Worm (Caenorhabditis elegans) whole organism, late embryonic: ENCODE data around the gene nhr-210.

Experiments used
- K02D7.2 ChIP-seq: sonication (generic microtip); optimal IDR thresholded peaks from 2 replicates; lab custom pipeline; 2017; ENCODE audit warnings: mild to moderate bottlenecking, missing genetic modification characterization, missing compliant biosample characterization
- K09A11.1 ChIP-seq: sonication (generic microtip); optimal IDR thresholded peaks from 2 replicates; lab custom pipeline; 2017; ENCODE audit warnings: antibody characterized with exemption, mild to moderate bottlenecking, missing genetic modification characterization, missing compliant biosample characterization; ENCODE audit not compliant: insufficient read depth
- ceh-14 ChIP-seq: sonication (generic microtip); optimal IDR thresholded peaks from 2 replicates; lab custom pipeline; 2016; ENCODE audit warnings: missing genotype, missing genetic modification characterization, missing compliant biosample characterization
- ceh-19 ChIP-seq: fragments of 200-800 bp; sonication (Bioruptor generic); optimal IDR thresholded peaks from 2 replicates; lab custom pipeline; 2018; ENCODE audit warnings: mild to moderate bottlenecking, missing genetic modification characterization, missing compliant biosample characterization
- ceh-2 ChIP-seq: sonication (generic microtip); optimal IDR thresholded peaks from 2 replicates; lab custom pipeline; 2016; ENCODE audit warnings: missing genotype, missing genetic modification characterization, missing compliant biosample characterization
- ceh-22 ChIP-seq: sonication (generic microtip); optimal IDR thresholded peaks from 2 replicates; lab custom pipeline; 2017; ENCODE audit warnings: missing biosample characterization, missing genetic modification characterization
- ceh-24 ChIP-seq: sonication (generic microtip); optimal IDR thresholded peaks from 2 replicates; lab custom pipeline; 2016; ENCODE audit warnings: mild to moderate bottlenecking, missing genetic modification characterization, missing compliant biosample characterization
- ceh-30 ChIP-seq: fragments of 150-350 bp; optimal IDR thresholded peaks from 2 replicates; lab custom pipeline; 2014; ENCODE audit warnings: missing biosample characterization, missing genetic modification characterization
- ceh-31 ChIP-seq: sonication (generic microtip); optimal IDR thresholded peaks from 2 replicates; lab custom pipeline; 2016; ENCODE audit warnings: missing genetic modification characterization, missing compliant biosample characterization
- ceh-34 ChIP-seq: sonication (generic microtip); optimal IDR thresholded peaks from 2 replicates; lab custom pipeline; 2016; ENCODE audit warnings: mild to moderate bottlenecking, missing genetic modification characterization, missing compliant biosample characterization
- che-1 ChIP-seq: sonication (generic microtip); optimal IDR thresholded peaks from 2 replicates; lab custom pipeline; 2016; ENCODE audit warnings: mild to moderate bottlenecking, missing genetic modification characterization, missing compliant biosample characterization
- dmd-4 ChIP-seq: sonication (generic microtip); optimal IDR thresholded peaks from 2 replicates; lab custom pipeline; 2016; ENCODE audit warnings: borderline replicate concordance, missing genetic modification characterization, missing compliant biosample characterization
- elt-2 ChIP-seq: sonication (generic microtip); optimal IDR thresholded peaks from 2 replicates; lab custom pipeline; 2016; ENCODE audit warnings: missing genetic modification reagents, missing genetic modification characterization, missing compliant biosample characterization
- ets-4 ChIP-seq: sonication (generic microtip); optimal IDR thresholded peaks from 2 replicates; lab custom pipeline; 2016; ENCODE audit warnings: missing genetic modification characterization, missing compliant biosample characterization
- eyg-1 ChIP-seq: sonication (generic microtip); optimal IDR thresholded peaks from 2 replicates; lab custom pipeline; 2016; ENCODE audit warnings: missing genotype, missing genetic modification characterization, missing compliant biosample characterization
- fax-1 ChIP-seq: sonication (generic microtip); optimal IDR thresholded peaks from 2 replicates; lab custom pipeline; 2016; ENCODE audit warnings: missing genotype, missing genetic modification characterization, missing compliant biosample characterization
- fkh-10 ChIP-seq: fragments of 150-350 bp; optimal IDR thresholded peaks from 2 replicates; lab custom pipeline; 2014; ENCODE audit warnings: missing biosample characterization, missing genetic modification reagents, missing genetic modification characterization
- fkh-6 ChIP-seq: sonication (generic microtip); optimal IDR thresholded peaks from 2 replicates; lab custom pipeline; 2016; ENCODE audit warnings: missing genetic modification characterization, missing compliant biosample characterization
- hlh-13 ChIP-seq: fragments of 200-800 bp; sonication (Bioruptor generic); optimal IDR thresholded peaks from 2 replicates; lab custom pipeline; 2018; ENCODE audit warnings: mild to moderate bottlenecking, missing genetic modification characterization, missing compliant biosample characterization
- hlh-15 ChIP-seq: sonication (generic microtip); optimal IDR thresholded peaks from 2 replicates; lab custom pipeline; 2016; ENCODE audit warnings: missing genetic modification characterization, missing compliant biosample characterization
- hlh-6 ChIP-seq: sonication (generic microtip); optimal IDR thresholded peaks from 2 replicates; lab custom pipeline; 2016; ENCODE audit warnings: missing genotype, missing genetic modification characterization, missing compliant biosample characterization
- lim-6 ChIP-seq: sonication (generic microtip); optimal IDR thresholded peaks from 2 replicates; lab custom pipeline; 2016; ENCODE audit warnings: missing genetic modification characterization, missing compliant biosample characterization
- nfya-1 ChIP-seq: sonication (generic microtip); optimal IDR thresholded peaks from 2 replicates; lab custom pipeline; 2017; ENCODE audit warnings: missing genetic modification characterization, mild to moderate bottlenecking, missing compliant biosample characterization, antibody characterized with exemption, moderate library complexity
- nhr-232 ChIP-seq: sonication (generic microtip); optimal IDR thresholded peaks from 2 replicates; lab custom pipeline; 2016; ENCODE audit warnings: missing genetic modification characterization, missing compliant biosample characterization
- npax-4 ChIP-seq: sonication (generic microtip); optimal IDR thresholded peaks from 2 replicates; lab custom pipeline; 2016; ENCODE audit warnings: missing genetic modification characterization, missing compliant biosample characterization
- pag-3 ChIP-seq: sonication (generic microtip); optimal IDR thresholded peaks from 2 replicates; lab custom pipeline; 2016; ENCODE audit warnings: missing compliant biosample characterization, missing genetic modification characterization, borderline replicate concordance
- pat-9 ChIP-seq: fragments of 200-800 bp; sonication (Bioruptor generic); optimal IDR thresholded peaks from 2 replicates; lab custom pipeline; 2018; ENCODE audit warnings: mild to moderate bottlenecking, missing genetic modification characterization, moderate library complexity, missing compliant biosample characterization
- pax-1 ChIP-seq: fragments of 150-350 bp; optimal IDR thresholded peaks from 2 replicates; lab custom pipeline; 2014; ENCODE audit warnings: missing biosample characterization, missing genetic modification characterization
- pqm-1 ChIP-seq: sonication (generic microtip); optimal IDR thresholded peaks from 2 replicates; lab custom pipeline; 2016; ENCODE audit warnings: missing genetic modification characterization, missing compliant biosample characterization
- ref-2 ChIP-seq: sonication (generic microtip); optimal IDR thresholded peaks from 2 replicates; lab custom pipeline; 2016; ENCODE audit warnings: missing genetic modification characterization, missing compliant biosample characterization
- sox-2 ChIP-seq: fragments of 200-800 bp; sonication (Bioruptor generic); IDR thresholded peaks from 2 replicates; pipeline ENCODE4 v1.3.6; 2022; ENCODE audit warnings: missing genetic modification reagents, missing genetic modification characterization, missing compliant biosample characterization
- sox-4 ChIP-seq: sonication (generic microtip); optimal IDR thresholded peaks from 2 replicates; lab custom pipeline; 2017; ENCODE audit warnings: mild to moderate bottlenecking, missing genetic modification characterization, inconsistent platforms, missing compliant biosample characterization
- tbx-2 ChIP-seq: sonication (generic microtip); optimal IDR thresholded peaks from 2 replicates; lab custom pipeline; 2016; ENCODE audit warnings: missing genetic modification characterization, missing compliant biosample characterization
- tbx-7 ChIP-seq: sonication (generic microtip); optimal IDR thresholded peaks from 2 replicates; lab custom pipeline; 2016; ENCODE audit warnings: missing genotype, missing genetic modification characterization, missing compliant biosample characterization
- unc-42 ChIP-seq: sonication (generic microtip); optimal IDR thresholded peaks from 2 replicates; lab custom pipeline; 2016; ENCODE audit warnings: missing genotype, missing genetic modification characterization, missing compliant biosample characterization
- unc-55 ChIP-seq: sonication (generic microtip); optimal IDR thresholded peaks from 2 replicates; lab custom pipeline; 2017; ENCODE audit warnings: missing biosample characterization, missing genetic modification reagents, missing genetic modification characterization
- unc-86 ChIP-seq: sonication (generic microtip); optimal IDR thresholded peaks from 2 replicates; lab custom pipeline; 2016; ENCODE audit warnings: missing genetic modification characterization, missing compliant biosample characterization
- zip-5 ChIP-seq: sonication (generic microtip); optimal IDR thresholded peaks from 2 replicates; lab custom pipeline; 2016; ENCODE audit warnings: missing genetic modification characterization, missing compliant biosample characterization
- ztf-16 ChIP-seq: sonication (generic microtip); optimal IDR thresholded peaks from 2 replicates; lab custom pipeline; 2017; ENCODE audit warnings: missing genetic modification characterization, missing compliant biosample characterization

Gene nhr-210

DNA sequence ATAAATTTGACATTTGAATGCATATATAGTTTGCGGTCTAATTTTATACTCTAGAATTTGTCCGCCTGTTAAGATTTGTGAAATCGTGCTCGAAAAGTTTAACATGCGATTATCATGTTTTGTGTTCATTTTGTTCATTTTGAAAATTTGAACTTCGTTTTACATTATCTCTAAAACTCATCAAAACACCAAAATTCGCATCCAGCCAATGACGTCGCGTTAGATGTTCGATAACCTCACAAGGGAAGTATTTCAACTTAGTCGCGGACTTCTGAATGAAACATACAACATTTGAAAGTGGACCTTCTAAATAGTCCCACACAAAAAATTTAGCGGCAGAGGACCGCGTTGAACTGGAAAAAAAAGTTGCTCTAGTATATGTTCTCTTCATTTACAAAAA, 22.1 kb upstream of the nhr-210 start:
- TF ChIP-seq hlh-6 (no peak), pag-3 (tag; lab: Kevin White, UChicago) (no peak), ceh-19 (GFP tag; lab: Kevin White, UChicago) (no peak), hlh-15 (no peak), fkh-10 (GFP tag; lab: Kevin White, UChicago) (no peak), lim-6 (tag; lab: Kevin White, UChicago) (no peak), ets-4 (no peak), fkh-6 (no peak), ceh-2 (tag; lab: Kevin White, UChicago) (no peak), pqm-1 (tag; lab: Kevin White, UChicago) (no peak), ceh-14 (no peak), hlh-13 (GFP tag; lab: Kevin White, UChicago) (no peak)

DNA sequence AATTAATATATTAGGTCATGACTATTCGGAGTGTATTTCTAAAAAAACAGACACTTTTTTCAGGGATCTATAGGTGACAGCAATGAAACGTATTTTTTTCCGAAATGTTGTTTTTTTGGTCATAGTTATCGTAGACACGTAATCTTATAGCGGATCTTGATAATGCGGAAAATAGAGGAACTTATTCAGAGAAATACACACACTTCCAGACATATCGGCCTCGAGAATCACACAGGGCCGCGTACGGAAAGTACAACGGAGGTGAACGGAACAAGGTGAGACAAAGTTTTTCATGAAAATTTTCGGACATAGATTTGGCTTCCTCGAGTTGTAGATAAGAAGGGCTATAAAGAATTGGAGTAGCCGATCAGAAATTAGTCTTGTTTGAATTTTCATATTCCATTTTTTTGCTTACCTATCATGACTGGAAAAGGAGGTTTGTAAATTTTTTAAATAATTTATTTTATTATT, 19.7 kb upstream of the nhr-210 start, which contains the start of gene nhr-155:
Gene nhr-155 (plus strand): TSS at position 421 of the 471 bp plus-strand sequence.
- TF ChIP-seq unc-42 (tag; lab: Kevin White, UChicago): no peak
- no peak for TF ChIP-seq ceh-30 (tag; lab: Kevin White, UChicago)
- TF ChIP-seq lim-6 (tag; lab: Kevin White, UChicago): no peak
- no peak for TF ChIP-seq ceh-2 (tag; lab: Kevin White, UChicago)
- TF ChIP-seq fax-1: no peak
- TF ChIP-seq dmd-4 (tag; lab: Kevin White, UChicago): no peak
- TF ChIP-seq K09A11.1 (tag; lab: Kevin White, UChicago): no peak
- no peak for TF ChIP-seq zip-5 (tag; lab: Kevin White, UChicago)
- no peak for TF ChIP-seq pag-3 (tag; lab: Kevin White, UChicago)
- no peak for TF ChIP-seq ref-2
- TF ChIP-seq fkh-10 (GFP tag; lab: Kevin White, UChicago): no peak
- TF ChIP-seq, all 69 proteins: peak for 0

DNA sequence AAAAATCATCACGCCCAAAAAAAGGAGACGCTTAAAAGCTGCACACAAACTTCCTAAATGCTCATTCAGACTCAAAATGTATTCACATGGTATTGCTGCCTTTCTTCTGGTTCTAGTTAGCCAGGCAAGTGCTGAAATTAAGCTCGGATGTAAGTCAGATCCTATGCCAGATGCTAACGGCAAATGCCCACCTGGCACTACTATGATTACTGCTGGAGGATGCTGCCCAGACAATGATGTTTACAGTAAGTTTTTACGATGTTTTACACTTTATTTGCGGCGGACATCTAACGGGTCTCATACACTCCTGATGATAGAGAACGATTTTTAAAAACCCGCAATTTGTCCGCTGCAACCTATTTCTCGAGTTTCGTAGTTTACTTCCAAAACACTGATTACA, 17.2 kb upstream of the nhr-210 start, which contains the start of gene C14C6.5:
Gene C14C6.5 (plus strand): TSS at position 58 of the 400 bp plus-strand sequence.
- TF ChIP-seq tbx-7: no peak
- no peak for TF ChIP-seq nfya-1
- no peak for TF ChIP-seq ceh-34 (tag; lab: Kevin White, UChicago)
- no peak for TF ChIP-seq ceh-22
- no peak for TF ChIP-seq ztf-16
- TF ChIP-seq pax-1 (tag; lab: Kevin White, UChicago): no peak
- no peak for TF ChIP-seq unc-42 (tag; lab: Kevin White, UChicago)
- no peak for TF ChIP-seq ets-4
- no peak for TF ChIP-seq ceh-24
- no peak for TF ChIP-seq unc-86
- no peak for TF ChIP-seq fax-1
- no peak for TF ChIP-seq eyg-1 (tag; lab: Kevin White, UChicago)
- no peak for TF ChIP-seq nhr-232 (tag; lab: Kevin White, UChicago)
- no peak for TF ChIP-seq pat-9 (tag; lab: Kevin White, UChicago)
- TF ChIP-seq sox-2 (GFP tag; lab: Robert Waterston, UW): no peak

DNA sequence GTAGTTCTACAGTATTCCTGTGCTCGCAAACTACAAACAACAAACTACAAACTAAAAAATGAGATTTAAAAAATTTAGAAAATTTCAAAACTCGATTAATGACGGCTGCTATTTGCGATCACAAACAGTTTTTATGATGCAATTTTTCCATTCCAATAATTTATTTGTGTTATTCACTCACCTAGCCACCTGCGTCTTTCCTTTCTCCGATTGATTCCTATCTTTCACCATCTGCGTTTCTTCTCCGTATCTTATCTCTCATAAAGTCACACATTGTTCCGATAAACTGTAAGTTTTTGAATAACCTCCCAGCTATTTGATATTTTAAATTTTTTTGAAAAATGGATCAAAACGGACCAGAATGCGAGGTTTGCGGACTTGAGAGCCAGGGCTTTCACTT, 14.8 kb upstream of the nhr-210 start, which contains the start of gene nhr-132:
Gene nhr-132 (plus strand): TSS at position 271 of the 400 bp plus-strand sequence.
- TF ChIP-seq nfya-1: peak; percentile 14
- peak; percentile 21 for TF ChIP-seq elt-2 (tag; lab: Kevin White, UChicago)
- TF ChIP-seq ceh-19 (GFP tag; lab: Kevin White, UChicago): no peak

DNA sequence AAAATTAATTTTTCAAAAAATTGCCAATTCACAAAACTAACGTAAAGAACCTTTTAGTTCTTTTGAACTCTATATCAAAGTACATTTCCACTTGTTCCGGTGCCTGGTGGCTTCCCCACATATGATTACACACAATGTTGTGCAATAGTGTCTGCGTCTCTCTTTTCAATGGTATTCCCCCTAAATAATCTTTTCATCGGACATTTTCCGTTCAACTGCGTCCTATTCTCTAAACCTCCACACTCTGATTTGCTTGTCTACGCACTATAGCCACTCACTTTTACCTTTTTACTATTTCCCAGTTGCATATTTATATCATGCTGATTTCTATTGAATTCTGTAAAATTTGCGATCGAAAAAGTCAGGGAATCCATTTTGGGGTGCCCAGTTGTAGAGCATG, 12.7 kb upstream of the nhr-210 start, which contains the start of gene nhr-58:
Gene nhr-58 (plus strand): TSS at position 214 of the 400 bp plus-strand sequence.
- no peak for TF ChIP-seq che-1 (tag; lab: Kevin White, UChicago)
- TF ChIP-seq tbx-2 (tag; lab: Kevin White, UChicago): peak; percentile 38
- TF ChIP-seq npax-4: no peak
- peak; percentile 21 for TF ChIP-seq pax-1 (tag; lab: Kevin White, UChicago)
- TF ChIP-seq ceh-31 (tag; lab: Kevin White, UChicago): peak; percentile 38
- no peak for TF ChIP-seq K02D7.2
- no peak for TF ChIP-seq sox-4 (tag; lab: Kevin White, UChicago)
- peak; percentile 34 for TF ChIP-seq nfya-1
- no peak for TF ChIP-seq ceh-34 (tag; lab: Kevin White, UChicago)
- TF ChIP-seq ztf-16: no peak
- TF ChIP-seq unc-55 (GFP tag; lab: Kevin White, UChicago): peak; percentile 67
- peak; percentile 72 for TF ChIP-seq elt-2 (tag; lab: Kevin White, UChicago)
